Worm (Caenorhabditis elegans): ENCODE results near the gene nhr-71.

DNA sequence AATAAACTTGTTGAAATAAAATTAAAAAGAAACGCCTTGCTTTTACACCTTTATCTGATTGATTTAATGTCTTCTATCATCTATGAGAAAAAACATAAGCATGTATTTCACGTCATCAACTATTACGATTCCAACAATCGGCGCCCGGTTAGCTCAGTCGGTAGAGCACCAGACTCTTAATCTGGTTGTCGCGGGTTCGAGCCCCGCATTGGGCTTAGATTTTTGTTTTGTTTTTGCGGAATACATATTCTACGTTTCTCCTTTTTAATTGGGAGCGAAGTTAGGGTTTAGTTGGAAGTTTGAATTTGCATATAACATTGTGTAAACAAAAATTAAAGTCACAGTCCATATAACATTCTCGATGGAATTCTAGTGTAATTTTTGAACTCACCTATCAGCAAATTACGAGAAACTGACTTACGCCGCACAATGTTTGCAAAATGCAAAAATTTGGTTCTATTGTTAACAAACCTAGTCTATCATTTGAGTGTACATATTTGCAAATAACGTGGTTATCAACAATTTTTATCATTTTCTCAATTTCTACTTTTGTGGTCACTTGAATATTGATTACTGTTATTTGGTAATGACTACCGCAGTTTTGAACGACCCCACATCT lies 30.0 kb upstream of the nhr-71 start, which contains the start of gene shc-3:
- no peak for TF ChIP-seq him-1 (tag; optimal IDR thresholded peaks at IDR 0.05)
- no peak for TF ChIP-seq W03F9.2 (tag; optimal IDR thresholded peaks at IDR 0.05)

Measured in whole organism, L4/young adult.